Fruit fly (Drosophila melanogaster) whole organism, embryonic: ENCODE data around the gene Rbm13.
A peak's percentile ranks its signal among the peaks of the same experiment; 100 is the strongest.

Experiments
- Ada2b ChIP-seq: fragments of 200-800 bp; sonication (Bioruptor generic); IDR thresholded peaks from 2 replicates; pipeline ENCODE4 v1.3.6; 2022; ENCODE audit warnings: missing biosample characterization, missing genetic modification characterization
- Aef1 ChIP-seq: fragments of 200-800 bp; sonication (Bioruptor generic); IDR thresholded peaks from 3 replicates; pipeline ENCODE4 v1.3.6; 2022; ENCODE audit warnings: missing biosample characterization, missing genetic modification characterization
- CG1024 ChIP-seq: fragments of 200-800 bp; sonication (Bioruptor generic); IDR thresholded peaks from 2 replicates; pipeline ENCODE4 v1.3.6; 2022; ENCODE audit warnings: missing biosample characterization, missing genetic modification characterization
- CG11247 ChIP-seq: fragments of 200-800 bp; sonication (Bioruptor generic); IDR thresholded peaks from 2 replicates; pipeline ENCODE4 v1.3.6; 2022; ENCODE audit warnings: missing biosample characterization, missing genetic modification characterization
- CG11456 ChIP-seq: fragments of 200-800 bp; sonication (Bioruptor generic); IDR thresholded peaks from 3 replicates; pipeline ENCODE4 v1.3.6; 2022; ENCODE audit warnings: missing biosample characterization, missing genetic modification characterization
- CG12236 ChIP-seq: fragments of 200-800 bp; sonication (Bioruptor generic); optimal IDR thresholded peaks from 2 replicates; lab custom pipeline; 2016; ENCODE audit warnings: missing biosample characterization, missing genetic modification characterization
- CG14710 ChIP-seq: fragments of 200-800 bp; sonication (Bioruptor generic); optimal IDR thresholded peaks from 3 replicates; lab custom pipeline; 2019; ENCODE audit warnings: missing biosample characterization, mild to moderate bottlenecking, missing genetic modification characterization, moderate library complexity
- CG17829 ChIP-seq: fragments of 200-800 bp; optimal IDR thresholded peaks from 2 replicates; lab custom pipeline; 2019; ENCODE audit warnings: missing biosample characterization, mild to moderate bottlenecking, missing genetic modification characterization, moderate library complexity
- CG18599 ChIP-seq: fragments of 200-800 bp; sonication (Bioruptor generic); optimal IDR thresholded peaks from 3 replicates; lab custom pipeline; 2017; ENCODE audit warnings: missing biosample characterization, missing genetic modification characterization, mild to moderate bottlenecking, moderate library complexity, missing genetic modification reagents
- CG42726 ChIP-seq: fragments of 200-800 bp; sonication (Bioruptor generic); IDR thresholded peaks from 2 replicates; pipeline ENCODE4 v1.3.6; 2022; ENCODE audit warnings: missing biosample characterization, missing genetic modification characterization; ENCODE audit not compliant: partially characterized antibody
- CG5953 ChIP-seq: fragments of 200-800 bp; sonication (Bioruptor generic); IDR thresholded peaks from 2 replicates; pipeline ENCODE4 v1.3.6; 2022; ENCODE audit warnings: missing biosample characterization, missing genetic modification characterization
- CG6765 ChIP-seq: fragments of 200-800 bp; sonication (Bioruptor generic); optimal IDR thresholded peaks from 3 replicates; lab custom pipeline; 2017; ENCODE audit warnings: missing biosample characterization, mild to moderate bottlenecking, missing genetic modification characterization
- CG6854 ChIP-seq: fragments of 200-800 bp; sonication (Bioruptor generic); optimal IDR thresholded peaks from 3 replicates; lab custom pipeline; 2017; ENCODE audit warnings: missing biosample characterization, mild to moderate bottlenecking, missing genetic modification characterization
- CG8478 ChIP-seq: fragments of >200 bp; optimal IDR thresholded peaks from 2 replicates; lab custom pipeline; 2018
- CG8765 ChIP-seq: fragments of 200-800 bp; sonication (Bioruptor generic); IDR thresholded peaks from 2 replicates; pipeline ENCODE4 v1.3.6; 2022; ENCODE audit warnings: missing biosample characterization, missing genetic modification characterization
- Doc3 ChIP-seq: fragments of 200-800 bp; sonication (Bioruptor generic); IDR thresholded peaks from 3 replicates; pipeline ENCODE4 v1.3.6; 2022; ENCODE audit warnings: missing biosample characterization, missing genetic modification characterization; ENCODE audit not compliant: partially characterized antibody
- Dref ChIP-seq: fragments of 200-800 bp; sonication (Bioruptor generic); IDR thresholded peaks from 2 replicates; pipeline ENCODE4 v1.3.6; 2022; ENCODE audit warnings: missing biosample characterization, missing genetic modification characterization
- Fer2 ChIP-seq: fragments of 200-800 bp; sonication (Bioruptor generic); optimal IDR thresholded peaks from 2 replicates; lab custom pipeline; 2018; ENCODE audit warnings: missing biosample characterization, mild to moderate bottlenecking, missing genetic modification characterization, moderate library complexity
- H15 ChIP-seq: fragments of 200-800 bp; sonication (Bioruptor generic); IDR thresholded peaks from 3 replicates; pipeline ENCODE4 v1.3.6; 2022; ENCODE audit warnings: missing biosample characterization, missing genetic modification characterization
- H2.0 ChIP-seq: fragments of 200-800 bp; sonication (Bioruptor generic); IDR thresholded peaks from 2 replicates; pipeline ENCODE4 v1.3.6; 2022; ENCODE audit warnings: missing biosample characterization, missing genetic modification characterization
- Hr51 ChIP-seq, 2 experiments: fragments of 200-800 bp; sonication (Bioruptor generic); optimal IDR thresholded peaks; 2 replicates in 1 of 2; 3 replicates in 1 of 2; lab custom pipeline; 2016 to 2018; ENCODE audit warnings: missing biosample characterization in 2 of 2, missing genetic modification characterization in 2 of 2, mild to moderate bottlenecking in 1 of 2, moderate library complexity in 1 of 2
- Lim3 ChIP-seq: fragments of 200-800 bp; sonication (Bioruptor generic); IDR thresholded peaks from 2 replicates; pipeline ENCODE4 v1.3.6; 2022; ENCODE audit warnings: missing biosample characterization, missing genetic modification characterization
- Max ChIP-seq: fragments of 200-800 bp; sonication (Bioruptor generic); optimal IDR thresholded peaks from 2 replicates; lab custom pipeline; 2016; ENCODE audit warnings: missing biosample characterization, mild to moderate bottlenecking, missing genetic modification characterization
- Mrtf ChIP-seq: fragments of 200-800 bp; sonication (Bioruptor generic); IDR thresholded peaks from 3 replicates; pipeline ENCODE4 v1.3.6; 2022; ENCODE audit warnings: missing biosample characterization, missing genetic modification characterization
- NFAT ChIP-seq: fragments of 200-800 bp; sonication (Bioruptor generic); IDR thresholded peaks from 2 replicates; pipeline ENCODE4 v1.3.6; 2022; ENCODE audit warnings: missing biosample characterization, missing genetic modification characterization
- Neu2 ChIP-seq: fragments of 200-800 bp; sonication (Bioruptor generic); optimal IDR thresholded peaks from 3 replicates; lab custom pipeline; 2016; ENCODE audit warnings: missing biosample characterization, missing genetic modification characterization, borderline replicate concordance
- Nf-YC ChIP-seq: fragments of 200-800 bp; optimal IDR thresholded peaks from 3 replicates; lab custom pipeline; 2019; ENCODE audit warnings: missing biosample characterization, mild to moderate bottlenecking, missing genetic modification characterization, moderate library complexity
- Oli ChIP-seq: fragments of 200-800 bp; sonication (Bioruptor generic); optimal IDR thresholded peaks from 2 replicates; lab custom pipeline; 2018; ENCODE audit warnings: missing biosample characterization, mild to moderate bottlenecking, missing genetic modification characterization, moderate library complexity
- Pdp1 ChIP-seq, 2 experiments: fragments of 200-800 bp; sonication (Bioruptor generic); optimal IDR thresholded peaks; 3 replicates each; lab custom pipeline; 2016; ENCODE audit warnings: missing biosample characterization in 2 of 2, missing genetic modification characterization in 2 of 2, mild to moderate bottlenecking in 1 of 2, moderate library complexity in 1 of 2
- Ptx1 ChIP-seq: fragments of 200-800 bp; sonication (Bioruptor generic); IDR thresholded peaks from 2 replicates; pipeline ENCODE4 v1.3.6; 2022; ENCODE audit warnings: missing biosample characterization, missing genetic modification characterization
- Side ChIP-seq: fragments of 200-800 bp; sonication (Bioruptor generic); optimal IDR thresholded peaks from 2 replicates; lab custom pipeline; 2016; ENCODE audit warnings: missing biosample characterization, missing genetic modification characterization
- Stat92E ChIP-seq, 3 experiments: fragments of >200 bp in 2 of 3; fragments of 200-800 bp in 1 of 3; sonication (Bioruptor generic) in 1 of 3; optimal IDR thresholded peaks; 2 replicates each; lab custom pipeline; 2017 to 2019; ENCODE audit warnings: missing biosample characterization in 3 of 3, missing genetic modification characterization in 3 of 3, mild to moderate bottlenecking in 1 of 3, moderate library complexity in 1 of 3
- YL-1 ChIP-seq: fragments of 200-800 bp; sonication (Bioruptor generic); optimal IDR thresholded peaks from 3 replicates; lab custom pipeline; 2017; ENCODE audit warnings: missing biosample characterization, mild to moderate bottlenecking, missing genetic modification characterization
- aop ChIP-seq: fragments of 200-800 bp; sonication (Bioruptor generic); IDR thresholded peaks from 2 replicates; pipeline ENCODE4 v1.3.6; 2022; ENCODE audit warnings: missing biosample characterization, missing genetic modification characterization
- br ChIP-seq: fragments of >200 bp; optimal IDR thresholded peaks from 2 replicates; lab custom pipeline; 2017
- dimm ChIP-seq: fragments of 200-800 bp; sonication (Bioruptor generic); IDR thresholded peaks from 2 replicates; pipeline ENCODE4 v1.3.6; 2022; ENCODE audit warnings: missing biosample characterization, missing genetic modification characterization
- dmrt11E ChIP-seq: fragments of 200-800 bp; sonication (Bioruptor generic); optimal IDR thresholded peaks from 3 replicates; lab custom pipeline; 2018; ENCODE audit warnings: missing biosample characterization, mild to moderate bottlenecking, missing genetic modification characterization, moderate library complexity
- dysf ChIP-seq: fragments of 200-800 bp; sonication (Bioruptor generic); IDR thresholded peaks from 3 replicates; pipeline ENCODE4 v1.3.6; 2022; ENCODE audit warnings: missing biosample characterization, missing genetic modification characterization
- ham ChIP-seq: fragments of 200-800 bp; sonication (Bioruptor generic); IDR thresholded peaks from 2 replicates; pipeline ENCODE4 v1.3.6; 2022; ENCODE audit warnings: missing biosample characterization, missing genetic modification characterization
- hbn ChIP-seq: fragments of 200-800 bp; sonication (Bioruptor generic); IDR thresholded peaks from 2 replicates; pipeline ENCODE4 v1.3.6; 2022; ENCODE audit warnings: missing biosample characterization, missing genetic modification characterization; ENCODE audit not compliant: partially characterized antibody
- ken ChIP-seq: fragments of 200-800 bp; sonication (Bioruptor generic); IDR thresholded peaks from 3 replicates; pipeline ENCODE4 v1.3.6; 2022; ENCODE audit warnings: missing biosample characterization, missing genetic modification characterization
- lab ChIP-seq: fragments of 200-800 bp; sonication (Bioruptor generic); optimal IDR thresholded peaks from 3 replicates; lab custom pipeline; 2017; ENCODE audit warnings: missing biosample characterization, missing genetic modification characterization, mild to moderate bottlenecking, moderate library complexity, missing genetic modification reagents
- nerfin-1 ChIP-seq: fragments of 200-800 bp; sonication (Bioruptor generic); optimal IDR thresholded peaks from 3 replicates; lab custom pipeline; 2019; ENCODE audit warnings: missing biosample characterization, mild to moderate bottlenecking, missing genetic modification characterization, moderate library complexity
- pum ChIP-seq: fragments of 200-800 bp; sonication (Bioruptor generic); optimal IDR thresholded peaks from 2 replicates; lab custom pipeline; 2016; ENCODE audit warnings: missing biosample characterization, missing genetic modification characterization
- ro ChIP-seq: fragments of 200-800 bp; sonication (Bioruptor generic); IDR thresholded peaks from 2 replicates; pipeline ENCODE4 v1.3.6; 2022; ENCODE audit warnings: missing biosample characterization, missing genetic modification characterization
- row ChIP-seq: fragments of 200-800 bp; sonication (Bioruptor generic); IDR thresholded peaks from 3 replicates; pipeline ENCODE4 v1.3.6; 2022; ENCODE audit warnings: missing biosample characterization, missing genetic modification characterization
- sob ChIP-seq: fragments of 200-800 bp; sonication (Bioruptor generic); IDR thresholded peaks from 2 replicates; pipeline ENCODE4 v1.3.6; 2022; ENCODE audit warnings: missing biosample characterization, missing genetic modification characterization
- ttk ChIP-seq: fragments of 200-800 bp; sonication (Bioruptor generic); IDR thresholded peaks from 2 replicates; pipeline ENCODE4 v2.1.2; 2022; ENCODE audit warnings: missing biosample characterization, missing genetic modification characterization

Rbm13 gene

DNA sequence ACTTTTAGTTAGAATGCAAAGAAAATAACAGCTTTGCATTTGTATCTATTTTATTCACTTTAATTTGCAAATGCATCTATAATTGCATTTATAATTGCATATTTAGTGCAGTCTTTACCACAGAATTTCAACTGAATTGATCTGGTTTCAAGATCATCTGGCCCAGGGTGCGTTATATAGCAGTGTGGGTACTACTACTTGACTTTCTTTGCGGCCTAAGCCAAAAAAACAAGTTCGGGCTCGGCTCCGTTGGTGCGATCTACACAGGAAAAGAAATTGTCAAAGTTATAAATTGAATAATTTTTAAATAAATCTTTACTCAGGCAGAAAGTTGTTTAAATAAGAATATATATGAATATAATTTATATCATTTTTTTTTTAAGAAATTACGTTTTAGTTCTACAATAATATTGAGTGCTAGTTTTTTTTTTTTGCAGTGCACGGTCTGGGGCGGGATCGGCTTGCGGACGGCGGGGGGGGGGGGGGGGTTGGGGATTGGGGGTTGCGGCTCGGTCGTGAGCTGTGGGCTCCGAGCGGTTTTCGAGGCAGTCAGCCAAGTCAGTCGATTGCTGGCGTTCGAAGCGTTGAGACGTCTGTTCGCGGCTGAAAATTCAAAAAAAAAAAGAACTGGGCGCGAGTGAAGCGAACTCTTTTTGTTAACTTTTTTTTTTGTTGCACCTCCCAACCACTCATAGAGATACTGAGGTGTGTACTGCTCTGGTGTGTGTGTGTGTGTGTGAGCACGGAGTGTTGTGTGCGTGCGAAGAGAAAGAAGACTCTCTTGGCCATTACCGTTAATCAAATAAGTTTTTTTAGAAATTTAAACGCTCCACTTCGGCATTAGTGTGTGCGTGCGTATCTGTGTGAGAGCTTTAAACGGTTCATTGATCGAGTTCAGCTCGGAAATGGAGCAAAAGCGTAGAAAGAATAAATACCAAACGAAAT, 37.7 kb upstream of the Rbm13 start (continued):
- TF ChIP-seq Mrtf (GFP tag; lab: Robert Waterston, UW) (peak; percentile 69; the same call in 2 of the 3 replicates), Fer2 (peak; percentile 67), ttk (GFP tag; lab: Robert Waterston, UW) (peak; percentile 88), Side (GFP tag; lab: Kevin White, UChicago) (peak; percentile 4), Oli (tag; lab: Kevin White, UChicago) (peak; percentile 85), Neu2 (no peak), CG11456 (GFP tag; lab: Robert Waterston, UW) (peak; percentile 59; the same call in 1 of the 3 replicates), H2.0 (GFP tag; lab: Robert Waterston, UW) (peak; percentile 72), ro (GFP tag; lab: Robert Waterston, UW) (peak; percentile 60), CG11247 (GFP tag; lab: Robert Waterston, UW) (peak; percentile 75), nerfin-1 (tag; lab: Kevin White, UChicago) (peak; percentile 79), CG18599 (GFP tag; lab: Kevin White, UChicago) (peak; percentile 85), CG42726 (GFP tag; lab: Robert Waterston, UW) (no peak), Ptx1 (GFP tag; lab: Robert Waterston, UW) (peak; percentile 82), CG12236 (no peak), Hr51 (GFP tag; optimal IDR thresholded peaks at IDR 0.05; lab: Kevin White, UChicago) (peak in 1 of 2 experiments; percentile 83), YL-1 (peak; percentile 37), H15 (GFP tag; lab: Robert Waterston, UW) (peak; percentile 84), CG14710 (tag; lab: Kevin White, UChicago) (peak; percentile 78), Stat92E (GFP tag; optimal IDR thresholded peaks at IDR 0.05; lab: Kevin White, UChicago) (peak in 1 of 3 experiments; percentile 37), pum (peak; percentile 12), hbn (GFP tag; lab: Robert Waterston, UW) (no peak), ken (GFP tag; lab: Robert Waterston, UW) (peak; percentile 72), Dref (GFP tag; lab: Robert Waterston, UW) (peak; percentile 4; the same call in 1 of the 2 replicates), dimm (peak; percentile 69), CG17829 (peak; percentile 75), lab (GFP tag; lab: Kevin White, UChicago) (peak; percentile 90), sob (GFP tag; lab: Robert Waterston, UW) (peak; percentile 83), Doc3 (no peak), CG5953 (no peak), dysf (GFP tag; lab: Robert Waterston, UW) (peak; percentile 88), Aef1 (GFP tag; lab: Robert Waterston, UW) (peak; percentile 64; the same call in 2 of the 3 replicates), dmrt11E (tag; lab: Kevin White, UChicago) (peak; percentile 82), CG6854 (peak; percentile 77), Lim3 (GFP tag; lab: Robert Waterston, UW) (0 out of 2 replicates have a peak, but pooled peaks have one; percentile 15), row (peak; percentile 83), Nf-YC (peak; percentile 71), ham (GFP tag; lab: Robert Waterston, UW) (peak; percentile 20; the same call in 1 of the 2 replicates), aop (no peak), CG1024 (GFP tag; lab: Robert Waterston, UW) (no peak; the same call in 1 of the 2 replicates), Ada2b (peak; percentile 68), CG8478 (lab: Kevin White, UChicago) (no peak), Max (GFP tag; lab: Kevin White, UChicago) (peak; percentile 23), CG6765 (GFP tag; lab: Kevin White, UChicago) (peak; percentile 74), br (lab: Kevin White, UChicago) (no peak), CG8765 (GFP tag; lab: Robert Waterston, UW) (peak; percentile 11; the same call in 1 of the 2 replicates), Pdp1 (GFP tag; optimal IDR thresholded peaks at IDR 0.05; lab: Kevin White, UChicago) (peak; percentile 33 to 56), NFAT (GFP tag; lab: Robert Waterston, UW) (peak; percentile 66)
